Worm (Caenorhabditis elegans) whole organism, L2 larva: ENCODE results near the gene mrpl-21.

ENCODE experiments used
- C34F6.9 ChIP-seq: fragments of 150-350 bp; optimal IDR thresholded peaks from 2 replicates; lab custom pipeline; 2014; ENCODE audit warnings: missing biosample characterization, missing genetic modification characterization
- F13H6.1 ChIP-seq: sonication (generic microtip); optimal IDR thresholded peaks from 2 replicates; lab custom pipeline; 2016; ENCODE audit warnings: missing genetic modification characterization, missing compliant biosample characterization
- R02D3.7 ChIP-seq: fragments of 150-350 bp; optimal IDR thresholded peaks from 2 replicates; lab custom pipeline; 2014; ENCODE audit warnings: missing biosample characterization, missing genetic modification characterization
- Y55F3AM.14 ChIP-seq: fragments of 200-800 bp; sonication (Bioruptor generic); optimal IDR thresholded peaks from 2 replicates; lab custom pipeline; 2018; ENCODE audit warnings: mild to moderate bottlenecking, missing genetic modification characterization, missing compliant biosample characterization
- ZK546.5 ChIP-seq: sonication (generic microtip); optimal IDR thresholded peaks from 2 replicates; lab custom pipeline; 2017; ENCODE audit warnings: missing biosample characterization, missing genetic modification characterization
- alr-1 ChIP-seq: fragments of 150-350 bp; optimal IDR thresholded peaks from 2 replicates; lab custom pipeline; 2014; ENCODE audit warnings: missing biosample characterization, missing genetic modification characterization
- aly-2 ChIP-seq: fragments of 150-350 bp; optimal IDR thresholded peaks from 2 replicates; lab custom pipeline; 2014; ENCODE audit warnings: missing biosample characterization, missing genetic modification characterization
- ama-1 ChIP-seq: fragments of 150-350 bp; optimal IDR thresholded peaks from 2 replicates; lab custom pipeline; 2018; ENCODE audit warnings: inconsistent platforms
- blmp-1 ChIP-seq: sonication (generic microtip); optimal IDR thresholded peaks from 2 replicates; lab custom pipeline; 2017; ENCODE audit warnings: missing genetic modification characterization, mild to moderate bottlenecking, missing compliant biosample characterization, antibody characterized with exemption, moderate library complexity; ENCODE audit not compliant: insufficient read depth
- ceh-16 ChIP-seq: fragments of 150-350 bp; optimal IDR thresholded peaks from 2 replicates; lab custom pipeline; 2014; ENCODE audit warnings: missing biosample characterization, missing genetic modification characterization
- ceh-82 ChIP-seq: fragments of 150-350 bp; optimal IDR thresholded peaks from 2 replicates; lab custom pipeline; 2014; ENCODE audit warnings: missing biosample characterization, missing genetic modification characterization
- crh-2 ChIP-seq: sonication (generic microtip); optimal IDR thresholded peaks from 2 replicates; lab custom pipeline; 2017; ENCODE audit warnings: missing biosample characterization, missing genetic modification characterization
- dmd-4 ChIP-seq: sonication (generic microtip); optimal IDR thresholded peaks from 2 replicates; lab custom pipeline; 2017; ENCODE audit warnings: missing biosample characterization, missing genetic modification characterization
- egl-27 ChIP-seq: sonication (generic microtip); optimal IDR thresholded peaks from 3 replicates; lab custom pipeline; 2017; ENCODE audit warnings: missing biosample characterization, missing genetic modification reagents, missing genetic modification characterization
- elt-1 ChIP-seq: fragments of 150-350 bp; optimal IDR thresholded peaks from 2 replicates; lab custom pipeline; 2014; ENCODE audit warnings: missing biosample characterization, missing genetic modification characterization
- elt-3 ChIP-seq: sonication (generic microtip); optimal IDR thresholded peaks from 2 replicates; lab custom pipeline; 2017; ENCODE audit warnings: missing biosample characterization, missing genetic modification characterization
- fos-1 ChIP-seq: fragments of 150-350 bp; optimal IDR thresholded peaks from 2 replicates; lab custom pipeline; 2014; ENCODE audit warnings: missing biosample characterization, missing genetic modification characterization
- gmeb-1 ChIP-seq: fragments of 150-350 bp; optimal IDR thresholded peaks from 2 replicates; lab custom pipeline; 2014; ENCODE audit warnings: missing biosample characterization, missing genetic modification characterization
- lin-11 ChIP-seq: fragments of 150-350 bp; sonication (generic microtip); optimal IDR thresholded peaks from 2 replicates; lab custom pipeline; 2014; ENCODE audit warnings: missing biosample characterization, missing genetic modification characterization, inconsistent platforms, mixed read lengths
- lin-13 ChIP-seq: fragments of 150-350 bp; optimal IDR thresholded peaks from 2 replicates; lab custom pipeline; 2014; ENCODE audit warnings: missing biosample characterization, missing genetic modification reagents, missing genetic modification characterization
- lin-39 ChIP-seq: fragments of 150-350 bp; optimal IDR thresholded peaks from 2 replicates; lab custom pipeline; 2014; ENCODE audit warnings: missing biosample characterization, missing genetic modification reagents, missing genetic modification characterization
- lsy-2 ChIP-seq, 2 experiments: fragments of 150-350 bp in 1 of 2; sonication (generic microtip) in 1 of 2; optimal IDR thresholded peaks; 2 replicates each; lab custom pipeline; 2014 to 2017; ENCODE audit warnings: missing biosample characterization in 2 of 2, missing genetic modification characterization in 2 of 2
- mab-5 ChIP-seq: fragments of 150-350 bp; optimal IDR thresholded peaks from 2 replicates; lab custom pipeline; 2014; ENCODE audit warnings: missing biosample characterization, missing genetic modification characterization
- mbf-1 ChIP-seq: sonication (generic microtip); optimal IDR thresholded peaks from 2 replicates; lab custom pipeline; 2017; ENCODE audit warnings: missing biosample characterization, missing genetic modification characterization
- mdl-1 ChIP-seq, 2 experiments: fragments of 150-350 bp in 1 of 2; sonication (generic microtip) in 1 of 2; optimal IDR thresholded peaks; 2 replicates each; lab custom pipeline; 2017; ENCODE audit warnings: missing biosample characterization in 2 of 2, missing genetic modification characterization in 2 of 2
- nhr-10 ChIP-seq: sonication (generic microtip); optimal IDR thresholded peaks from 2 replicates; lab custom pipeline; 2017; ENCODE audit warnings: missing biosample characterization, missing genetic modification characterization
- nhr-11 ChIP-seq: fragments of 150-350 bp; optimal IDR thresholded peaks from 2 replicates; lab custom pipeline; 2014; ENCODE audit warnings: missing biosample characterization, missing genetic modification characterization
- nhr-12 ChIP-seq: fragments of 150-350 bp; optimal IDR thresholded peaks from 2 replicates; lab custom pipeline; 2014; ENCODE audit warnings: missing biosample characterization, missing genetic modification characterization
- nhr-129 ChIP-seq: fragments of 150-350 bp; optimal IDR thresholded peaks from 2 replicates; lab custom pipeline; 2014; ENCODE audit warnings: missing biosample characterization, missing genetic modification characterization
- nhr-21 ChIP-seq: fragments of 150-350 bp; optimal IDR thresholded peaks from 2 replicates; lab custom pipeline; 2014; ENCODE audit warnings: missing biosample characterization, missing genetic modification characterization
- nhr-23 ChIP-seq: fragments of 150-350 bp; optimal IDR thresholded peaks from 2 replicates; lab custom pipeline; 2014; ENCODE audit warnings: missing biosample characterization, missing genetic modification reagents, missing genetic modification characterization
- nhr-237 ChIP-seq: fragments of 150-350 bp; optimal IDR thresholded peaks from 2 replicates; lab custom pipeline; 2014; ENCODE audit warnings: missing biosample characterization, missing genetic modification characterization
- nhr-25 ChIP-seq: fragments of 150-350 bp; sonication (generic microtip); optimal IDR thresholded peaks from 3 replicates; lab custom pipeline; 2014; ENCODE audit warnings: missing biosample characterization, missing genetic modification characterization
- nhr-6 ChIP-seq: fragments of 150-350 bp; optimal IDR thresholded peaks from 2 replicates; lab custom pipeline; 2014; ENCODE audit warnings: missing biosample characterization, missing genetic modification characterization
- nhr-77 ChIP-seq: fragments of 150-350 bp; optimal IDR thresholded peaks from 2 replicates; lab custom pipeline; 2014; ENCODE audit warnings: missing biosample characterization, missing genetic modification characterization
- peb-1 ChIP-seq: fragments of 150-350 bp; optimal IDR thresholded peaks from 2 replicates; lab custom pipeline; 2014; ENCODE audit warnings: missing biosample characterization, missing genetic modification characterization
- sem-4 ChIP-seq: fragments of 150-350 bp; optimal IDR thresholded peaks from 2 replicates; lab custom pipeline; 2014; ENCODE audit warnings: missing biosample characterization, missing genetic modification reagents, missing genetic modification characterization
- skn-1 ChIP-seq: sonication (generic microtip); optimal IDR thresholded peaks from 2 replicates; lab custom pipeline; 2017; ENCODE audit warnings: missing biosample characterization, missing genetic modification characterization
- sma-3 ChIP-seq: sonication (generic microtip); optimal IDR thresholded peaks from 2 replicates; lab custom pipeline; 2016; ENCODE audit warnings: missing genetic modification reagents, missing genetic modification characterization, missing compliant biosample characterization
- sma-9 ChIP-seq, 2 experiments: fragments of 150-350 bp in 1 of 2; sonication (generic microtip) in 1 of 2; optimal IDR thresholded peaks; 2 replicates each; lab custom pipeline; 2014 to 2016; ENCODE audit warnings: missing genetic modification characterization in 2 of 2, mild to moderate bottlenecking in 1 of 2, missing biosample characterization in 1 of 2, missing compliant biosample characterization in 1 of 2, missing genetic modification reagents in 1 of 2, moderate library complexity in 1 of 2
- snpc-4 ChIP-seq: fragments of 150-350 bp; optimal IDR thresholded peaks from 2 replicates; lab custom pipeline; 2014; ENCODE audit warnings: missing biosample characterization, missing genetic modification characterization
- unc-39 ChIP-seq: fragments of 150-350 bp; optimal IDR thresholded peaks from 2 replicates; lab custom pipeline; 2014; ENCODE audit warnings: missing biosample characterization, missing genetic modification characterization
- unc-55 ChIP-seq: fragments of 150-350 bp; sonication (generic microtip); optimal IDR thresholded peaks from 3 replicates; lab custom pipeline; 2014; ENCODE audit warnings: missing biosample characterization, missing genetic modification reagents, missing genetic modification characterization
- unc-62 ChIP-seq: fragments of 150-350 bp; optimal IDR thresholded peaks from 2 replicates; lab custom pipeline; 2014; ENCODE audit warnings: missing biosample characterization, missing genetic modification reagents, missing genetic modification characterization
- zag-1 ChIP-seq: fragments of 150-350 bp; optimal IDR thresholded peaks from 2 replicates; lab custom pipeline; 2014; ENCODE audit warnings: missing biosample characterization, missing genetic modification characterization
- ztf-1 ChIP-seq: fragments of 200-800 bp; sonication (Bioruptor generic); conservative IDR thresholded peaks from 2 replicates; pipeline ENCODE4 v1.3.6; 2022; ENCODE audit warnings: missing genetic modification characterization, missing compliant biosample characterization
- ztf-11 ChIP-seq: sonication (generic microtip); optimal IDR thresholded peaks from 2 replicates; lab custom pipeline; 2017; ENCODE audit warnings: missing biosample characterization, missing genetic modification characterization
- ztf-4 ChIP-seq: fragments of 150-350 bp; optimal IDR thresholded peaks from 2 replicates; lab custom pipeline; 2014; ENCODE audit warnings: missing biosample characterization, missing genetic modification characterization

Gene mrpl-21

ce11 chrIII:4194349-4195110 is 48.8 kb downstream of the mrpl-21 start:
- TF ChIP-seq lin-39 (tag; lab: Kevin White, UChicago) (no peak), ZK546.5 (tag; lab: Kevin White, UChicago) (no peak), lin-13 (GFP tag; lab: Kevin White, UChicago) (peak; percentile 19), ztf-4 (tag; lab: Kevin White, UChicago) (no peak)

ce11 chrIII:4193659-4194103 is 49.7 kb downstream of the mrpl-21 start, which contains the start of gene xbp-1:
Gene xbp-1 (plus strand): TSS chrIII:4193809.
- TF ChIP-seq unc-39 (tag; lab: Kevin White, UChicago) = no peak
- TF ChIP-seq gmeb-1 = peak; percentile 67
- TF ChIP-seq F13H6.1 (tag; lab: Kevin White, UChicago) = peak; percentile 89
- TF ChIP-seq aly-2 (tag; lab: Kevin White, UChicago) = no peak
- TF ChIP-seq ztf-11 (tag; lab: Kevin White, UChicago) = no peak
- TF ChIP-seq egl-27 (tag; lab: Kevin White, UChicago) = peak; percentile 87
- peak; percentile 55 for TF ChIP-seq mab-5 (tag; lab: Kevin White, UChicago)
- TF ChIP-seq lsy-2 (tag; optimal IDR thresholded peaks at IDR 0.05; lab: Kevin White, UChicago) = peak; percentile 70 to 90
- no peak for TF ChIP-seq nhr-237 (tag; lab: Kevin White, UChicago)
- TF ChIP-seq lin-11 (tag; lab: Kevin White, UChicago) = peak; percentile 87
- peak; percentile 89 for TF ChIP-seq nhr-21 (tag; lab: Kevin White, UChicago)
- TF ChIP-seq elt-1 = no peak
- TF ChIP-seq lin-13 (GFP tag; lab: Kevin White, UChicago) = peak; percentile 85
- no peak for TF ChIP-seq nhr-23 (tag; lab: Kevin White, UChicago)
- TF ChIP-seq alr-1 (tag; lab: Kevin White, UChicago) = peak; percentile 31
- TF ChIP-seq fos-1 (tag; lab: Kevin White, UChicago) = peak; percentile 99
- TF ChIP-seq unc-55 (GFP tag; lab: Kevin White, UChicago) = peak; percentile 96
- no peak for TF ChIP-seq ceh-82
- TF ChIP-seq C34F6.9 (tag; lab: Kevin White, UChicago) = peak; percentile 99
- TF ChIP-seq crh-2 = peak; percentile 100
- peak; percentile 92 for TF ChIP-seq ama-1 (lab: Kevin White, UChicago)
- no peak for TF ChIP-seq nhr-77 (tag; lab: Kevin White, UChicago)
- TF ChIP-seq unc-62 = no peak
- TF ChIP-seq ZK546.5 (tag; lab: Kevin White, UChicago) = no peak
- no peak for TF ChIP-seq mbf-1 (tag; lab: Kevin White, UChicago)
- TF ChIP-seq skn-1 = peak; percentile 85
- TF ChIP-seq ceh-16 (tag; lab: Kevin White, UChicago) = no peak
- no peak for TF ChIP-seq elt-3
- TF ChIP-seq sem-4 (tag; lab: Kevin White, UChicago) = peak; percentile 80
- no peak for TF ChIP-seq peb-1 (tag; lab: Kevin White, UChicago)
- no peak for TF ChIP-seq dmd-4
- TF ChIP-seq nhr-10 (tag; lab: Kevin White, UChicago) = peak; percentile 69
- peak; percentile 97 for TF ChIP-seq nhr-129 (tag; lab: Kevin White, UChicago)
- no peak for TF ChIP-seq R02D3.7 (tag; lab: Kevin White, UChicago)
- TF ChIP-seq nhr-12 (tag; lab: Kevin White, UChicago) = no peak
- peak; percentile 91 for TF ChIP-seq sma-9 (GFP tag; optimal IDR thresholded peaks at IDR 0.05; lab: Kevin White, UChicago)
- TF ChIP-seq sma-9 (tag; optimal IDR thresholded peaks at IDR 0.05; lab: Kevin White, UChicago) = no peak
- TF ChIP-seq Y55F3AM.14 (GFP tag; lab: Kevin White, UChicago) = peak; percentile 81
- peak; percentile 45 for TF ChIP-seq nhr-6 (tag; lab: Kevin White, UChicago)
- TF ChIP-seq snpc-4 (tag; lab: Kevin White, UChicago) = peak; percentile 52
- TF ChIP-seq nhr-11 (tag; lab: Kevin White, UChicago) = no peak
- TF ChIP-seq sma-3 (GFP tag; lab: Kevin White, UChicago) = peak; percentile 78
- peak; percentile 74 for TF ChIP-seq zag-1 (tag; lab: Kevin White, UChicago)
- TF ChIP-seq nhr-25 (tag; lab: Kevin White, UChicago) = peak; percentile 81
- peak; percentile 31 to 72 for TF ChIP-seq mdl-1 (tag; optimal IDR thresholded peaks at IDR 0.05; lab: Kevin White, UChicago)
- no peak for TF ChIP-seq lin-39 (tag; lab: Kevin White, UChicago)
- peak; percentile 92 for TF ChIP-seq ztf-4 (tag; lab: Kevin White, UChicago)
- peak; percentile 64 for TF ChIP-seq blmp-1 (tag; lab: Kevin White, UChicago)
- TF ChIP-seq ztf-1 (GFP tag; lab: Robert Waterston, UW) = no peak
